Worm (Caenorhabditis elegans) whole organism, L3 larva: ENCODE data around the gene fkh-5.

Experiments used
- ama-1 ChIP-seq: fragments of 150-350 bp; optimal IDR thresholded peaks from 2 replicates; lab custom pipeline; 2018
- ceh-16 ChIP-seq: sonication (generic microtip); optimal IDR thresholded peaks from 2 replicates; lab custom pipeline; 2017; ENCODE audit warnings: missing biosample characterization, missing genetic modification characterization
- daf-12 ChIP-seq: fragments of 150-350 bp; optimal IDR thresholded peaks from 2 replicates; lab custom pipeline; 2014; ENCODE audit warnings: missing biosample characterization, missing genetic modification reagents, missing genetic modification characterization
- elt-1 ChIP-seq: fragments of 150-350 bp; optimal IDR thresholded peaks from 2 replicates; lab custom pipeline; 2014; ENCODE audit warnings: missing biosample characterization, missing genetic modification characterization
- fos-1 ChIP-seq: fragments of 150-350 bp; optimal IDR thresholded peaks from 2 replicates; lab custom pipeline; 2014; ENCODE audit warnings: missing biosample characterization, missing genetic modification characterization
- jun-1 ChIP-seq: fragments of 150-350 bp; optimal IDR thresholded peaks from 2 replicates; lab custom pipeline; 2014; ENCODE audit warnings: missing biosample characterization, missing genetic modification reagents, missing genetic modification characterization
- mml-1 ChIP-seq: fragments of 150-350 bp; sonication (generic microtip); optimal IDR thresholded peaks from 3 replicates; lab custom pipeline; 2014; ENCODE audit warnings: missing biosample characterization, missing genetic modification characterization
- nhr-12 ChIP-seq: fragments of 150-350 bp; optimal IDR thresholded peaks from 2 replicates; lab custom pipeline; 2014; ENCODE audit warnings: missing biosample characterization, missing genetic modification characterization
- nhr-77 ChIP-seq: fragments of 150-350 bp; optimal IDR thresholded peaks from 2 replicates; lab custom pipeline; 2014; ENCODE audit warnings: missing biosample characterization, missing genetic modification characterization
- pqm-1 ChIP-seq: fragments of 150-350 bp; optimal IDR thresholded peaks from 2 replicates; lab custom pipeline; 2017; ENCODE audit warnings: missing biosample characterization, missing genetic modification characterization, inconsistent platforms
- sea-2 ChIP-seq: fragments of 150-350 bp; sonication (generic microtip); optimal IDR thresholded peaks from 4 replicates; lab custom pipeline; 2014; ENCODE audit warnings: missing biosample characterization, missing genetic modification reagents, missing genetic modification characterization
- snpc-4 ChIP-seq: fragments of 150-350 bp; optimal IDR thresholded peaks from 2 replicates; lab custom pipeline; 2014; ENCODE audit warnings: missing biosample characterization, missing genetic modification characterization
- tbx-2 ChIP-seq: sonication (generic microtip); optimal IDR thresholded peaks from 2 replicates; lab custom pipeline; 2016; ENCODE audit warnings: mild to moderate bottlenecking, missing genetic modification characterization, missing compliant biosample characterization

DNA sequence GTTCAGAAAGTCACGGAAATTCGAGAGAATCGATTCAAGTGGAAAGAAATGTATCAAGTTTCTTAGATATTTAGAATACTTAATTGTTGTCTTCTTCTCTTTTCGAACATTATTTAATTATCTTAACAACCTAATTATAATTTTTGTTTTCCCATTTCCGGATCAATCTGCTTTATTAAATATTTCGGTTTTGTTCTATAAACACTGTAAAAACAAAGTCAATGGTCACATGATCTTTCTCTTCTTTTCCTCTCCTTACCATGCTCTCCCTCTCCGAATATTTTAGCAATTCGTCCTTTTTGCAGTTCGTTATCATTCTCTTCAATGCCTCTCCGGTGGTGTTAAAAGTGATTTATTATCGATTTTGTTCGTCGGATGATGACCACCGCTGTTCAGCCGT, 47.9 kb upstream of the fkh-5 start, which contains the start of gene tag-325:
- TF ChIP-seq nhr-77, result no peak
- TF ChIP-seq fos-1, result no peak
- no peak for TF ChIP-seq nhr-12 (tag; lab: Kevin White, UChicago)
- TF ChIP-seq ama-1, result no peak
- no peak for TF ChIP-seq ceh-16 (tag; lab: Kevin White, UChicago)
- no peak for TF ChIP-seq pqm-1 (tag; lab: Kevin White, UChicago)
- no peak for TF ChIP-seq mml-1
- TF ChIP-seq daf-12 (tag; lab: Kevin White, UChicago), result no peak
- no peak for TF ChIP-seq snpc-4 (tag; lab: Kevin White, UChicago)
- no peak for TF ChIP-seq jun-1 (tag; lab: Kevin White, UChicago)
- no peak for TF ChIP-seq sea-2 (GFP tag; lab: Kevin White, UChicago)
- no peak for TF ChIP-seq tbx-2 (tag; lab: Kevin White, UChicago)
- no peak for TF ChIP-seq elt-1
